Worm (Caenorhabditis elegans): ENCODE data around the gene Y46G5A.34.

Gene Y46G5A.34

DNA sequence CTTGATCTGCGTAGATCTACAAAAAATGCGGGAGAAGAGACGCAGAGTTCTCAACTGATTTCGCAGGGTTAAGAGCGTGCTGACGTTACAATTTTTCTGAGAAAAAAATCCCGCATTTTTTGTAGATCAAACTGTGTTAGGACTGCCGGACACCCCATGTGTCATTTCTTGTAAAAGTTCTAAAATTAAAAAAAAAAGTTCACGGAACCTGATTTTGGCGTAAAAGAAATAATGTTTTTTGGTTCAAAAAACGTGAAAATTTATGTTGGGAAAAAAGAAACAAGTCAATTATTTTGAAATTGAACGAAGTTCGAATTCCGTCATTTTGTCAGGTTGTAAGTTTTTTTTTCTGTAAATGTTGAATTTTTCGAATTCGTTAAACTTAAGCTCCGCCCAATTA is at the start of gene Y46G5A.34:
Gene Y46G5A.34, plus strand, starts transcription at position 301 of the 400 bp plus-strand sequence.
- TF ChIP-seq sem-2 (GFP tag; optimal IDR thresholded peaks at IDR 0.05) (no peak), pha-4 (tag; optimal IDR thresholded peaks at IDR 0.05) (no peak), hlh-1 (tag; optimal IDR thresholded peaks at IDR 0.05) (no peak), tbx-8 (GFP tag; optimal IDR thresholded peaks at IDR 0.05) (no peak), lin-13 (tag; optimal IDR thresholded peaks at IDR 0.05) (no peak)

ce11 chrII:12726704-12727103 is 49.8 kb upstream of the Y46G5A.34 start:
- no peak for TF ChIP-seq ztf-11 (tag; optimal IDR thresholded peaks at IDR 0.05)
- no peak for TF ChIP-seq ces-1 (GFP tag; optimal IDR thresholded peaks at IDR 0.05)
- no peak for TF ChIP-seq unc-62 (GFP tag; optimal IDR thresholded peaks at IDR 0.05)
- TF ChIP-seq ceh-83 (GFP tag; optimal IDR thresholded peaks at IDR 0.05): no peak
- no peak for TF ChIP-seq ceh-43 (GFP tag; optimal IDR thresholded peaks at IDR 0.05)
- no peak for TF ChIP-seq tbx-8 (GFP tag; optimal IDR thresholded peaks at IDR 0.05)
- TF ChIP-seq nhr-76 (tag; optimal IDR thresholded peaks at IDR 0.05): no peak

DNA sequence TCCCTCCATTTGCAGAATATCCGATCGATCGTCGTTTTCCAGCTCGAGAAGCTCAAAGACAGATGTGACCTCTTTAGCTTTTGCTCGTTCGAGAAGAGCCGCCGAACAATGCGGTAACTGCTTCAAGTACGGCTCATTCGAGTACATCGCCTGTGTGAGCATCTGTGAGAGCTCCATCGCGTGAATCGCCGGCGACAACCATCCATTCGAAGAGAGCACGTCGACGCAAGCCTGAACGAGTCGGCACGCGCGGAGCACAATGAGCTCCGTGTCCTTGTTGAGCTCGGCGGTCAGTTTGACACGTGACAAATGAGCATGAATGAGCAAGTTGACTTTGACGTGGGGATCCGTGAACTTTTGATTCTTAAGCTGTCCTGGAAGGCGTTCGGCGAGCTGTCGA is 48.6 kb upstream of the Y46G5A.34 start:
- no peak for TF ChIP-seq unc-39 (tag; optimal IDR thresholded peaks at IDR 0.05)
- TF ChIP-seq mls-2 (tag; optimal IDR thresholded peaks at IDR 0.05): no peak
- TF ChIP-seq pha-4 (tag; optimal IDR thresholded peaks at IDR 0.05): no peak
- no peak for TF ChIP-seq zip-8 (tag; optimal IDR thresholded peaks at IDR 0.05)
- TF ChIP-seq unc-62 (GFP tag; optimal IDR thresholded peaks at IDR 0.05): no peak
- TF ChIP-seq snpc-4 (tag; optimal IDR thresholded peaks at IDR 0.05): no peak
- TF ChIP-seq tbx-8 (GFP tag; optimal IDR thresholded peaks at IDR 0.05): no peak
- no peak for TF ChIP-seq lin-13 (tag; optimal IDR thresholded peaks at IDR 0.05)
- TF ChIP-seq nhr-237 (tag; optimal IDR thresholded peaks at IDR 0.05): no peak
- TF ChIP-seq M03D4.4 (tag; optimal IDR thresholded peaks at IDR 0.05): no peak
- TF ChIP-seq elt-1 (tag; optimal IDR thresholded peaks at IDR 0.05; ENCODE audit: borderline replicate concordance, insufficient read depth): no peak
- TF ChIP-seq ceh-43 (GFP tag; optimal IDR thresholded peaks at IDR 0.05): no peak
- TF ChIP-seq lsy-2 (tag; optimal IDR thresholded peaks at IDR 0.05): no peak
- TF ChIP-seq blmp-1 (tag; optimal IDR thresholded peaks at IDR 0.05): no peak
- TF ChIP-seq mab-5 (tag; optimal IDR thresholded peaks at IDR 0.05): no peak
- TF ChIP-seq ceh-83 (GFP tag; optimal IDR thresholded peaks at IDR 0.05): no peak
- no peak for TF ChIP-seq bed-3 (GFP tag; optimal IDR thresholded peaks at IDR 0.05)

DNA sequence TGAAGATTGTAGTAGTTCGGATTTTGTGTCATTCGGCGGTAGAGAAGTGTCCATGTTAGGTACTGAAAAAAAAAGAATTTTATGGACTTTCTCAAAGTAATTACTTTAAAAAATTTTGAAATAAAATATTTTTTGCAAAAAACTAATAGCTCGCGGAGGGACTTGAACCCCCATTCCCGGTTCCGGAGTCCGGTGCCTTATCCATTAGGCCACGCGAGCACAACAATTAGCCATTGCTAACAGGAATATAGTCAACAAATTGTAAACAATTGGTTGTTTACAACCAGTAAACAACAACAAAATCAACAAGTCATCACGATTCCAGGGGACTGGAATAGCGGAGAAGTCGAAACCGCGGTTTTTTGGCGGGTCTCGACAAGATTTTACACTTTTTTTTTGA is 47.9 kb upstream of the Y46G5A.34 start:
- TF ChIP-seq bed-3 (GFP tag; optimal IDR thresholded peaks at IDR 0.05) (no peak), blmp-1 (tag; optimal IDR thresholded peaks at IDR 0.05) (no peak), lsy-2 (tag; optimal IDR thresholded peaks at IDR 0.05) (no peak), flh-1 (GFP tag; optimal IDR thresholded peaks at IDR 0.05) (no peak), unc-120 (tag; optimal IDR thresholded peaks at IDR 0.05; ENCODE audit: poor library complexity, severe bottlenecking) (no peak), sem-2 (GFP tag; optimal IDR thresholded peaks at IDR 0.05) (no peak), ceh-43 (GFP tag; optimal IDR thresholded peaks at IDR 0.05) (no peak), ceh-83 (GFP tag; optimal IDR thresholded peaks at IDR 0.05) (no peak)

DNA sequence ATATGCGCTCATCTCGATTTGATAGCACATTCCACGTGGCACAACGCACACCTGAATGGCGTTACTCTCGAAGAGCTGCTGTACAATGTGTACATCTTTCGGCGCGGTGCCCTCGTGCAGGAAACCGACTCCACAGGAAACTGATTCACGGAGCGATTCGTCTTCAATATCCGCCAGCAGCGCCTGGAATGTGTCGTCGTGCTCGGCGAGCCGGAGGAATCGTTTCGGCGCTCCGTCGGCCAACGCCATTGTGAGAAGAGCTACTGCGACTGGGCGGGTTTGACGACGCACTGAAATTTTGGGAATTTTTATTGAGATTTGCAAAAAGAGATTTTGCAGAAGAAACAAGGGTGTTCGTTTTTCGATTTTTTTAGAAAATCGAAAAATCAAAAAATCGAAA is 46.5 kb upstream of the Y46G5A.34 start:
- no peak for TF ChIP-seq elt-1 (tag; optimal IDR thresholded peaks at IDR 0.05; ENCODE audit: borderline replicate concordance, insufficient read depth)
- TF ChIP-seq nhr-28 (tag; optimal IDR thresholded peaks at IDR 0.05): no peak
- no peak for TF ChIP-seq mls-2 (tag; optimal IDR thresholded peaks at IDR 0.05)
- TF ChIP-seq lin-32 (GFP tag; optimal IDR thresholded peaks at IDR 0.05): no peak
- TF ChIP-seq sptf-1 (tag; optimal IDR thresholded peaks at IDR 0.05): no peak
- no peak for TF ChIP-seq ztf-11 (tag; optimal IDR thresholded peaks at IDR 0.05)
- no peak for TF ChIP-seq M03D4.4 (tag; optimal IDR thresholded peaks at IDR 0.05)
- TF ChIP-seq pha-4 (tag; optimal IDR thresholded peaks at IDR 0.05): no peak
- TF ChIP-seq ham-2 (GFP tag; optimal IDR thresholded peaks at IDR 0.05): no peak
- TF ChIP-seq drap-1 (GFP tag; optimal IDR thresholded peaks at IDR 0.05): no peak
- no peak for TF ChIP-seq unc-39 (tag; optimal IDR thresholded peaks at IDR 0.05)
- TF ChIP-seq nhr-237 (tag; optimal IDR thresholded peaks at IDR 0.05): no peak
- no peak for TF ChIP-seq ceh-43 (GFP tag; optimal IDR thresholded peaks at IDR 0.05)
- TF ChIP-seq nhr-76 (tag; optimal IDR thresholded peaks at IDR 0.05): no peak

ce11 chrII:12736579-12736978 is 39.9 kb upstream of the Y46G5A.34 start, which contains the start of gene snrp-200:
snrp-200 (minus strand) TSS chrII:12736910.
- TF ChIP-seq mep-1 (tag; optimal IDR thresholded peaks at IDR 0.05) (no peak), mls-2 (tag; optimal IDR thresholded peaks at IDR 0.05) (no peak), nhr-28 (tag; optimal IDR thresholded peaks at IDR 0.05) (no peak), lin-13 (tag; optimal IDR thresholded peaks at IDR 0.05) (no peak), tbx-8 (GFP tag; optimal IDR thresholded peaks at IDR 0.05) (no peak), ham-2 (GFP tag; optimal IDR thresholded peaks at IDR 0.05) (no peak), M03D4.4 (tag; optimal IDR thresholded peaks at IDR 0.05) (no peak), unc-39 (tag; optimal IDR thresholded peaks at IDR 0.05) (no peak), pha-4 (tag; optimal IDR thresholded peaks at IDR 0.05) (no peak), hlh-1 (tag; optimal IDR thresholded peaks at IDR 0.05) (no peak), elt-3 (tag; optimal IDR thresholded peaks at IDR 0.05) (no peak), ceh-43 (GFP tag; optimal IDR thresholded peaks at IDR 0.05) (no peak), ceh-39 (tag; optimal IDR thresholded peaks at IDR 0.05) (no peak), elt-1 (tag; optimal IDR thresholded peaks at IDR 0.05; ENCODE audit: borderline replicate concordance, insufficient read depth) (no peak), nhr-12 (tag; optimal IDR thresholded peaks at IDR 0.05) (no peak), bed-3 (GFP tag; optimal IDR thresholded peaks at IDR 0.05) (no peak), mab-5 (tag; optimal IDR thresholded peaks at IDR 0.05) (no peak), nhr-237 (tag; optimal IDR thresholded peaks at IDR 0.05) (no peak), ztf-11 (tag; optimal IDR thresholded peaks at IDR 0.05) (no peak)
